Comparison of ENCODE assay signal across 4 worm cellular contexts in the genomic region with DNA sequence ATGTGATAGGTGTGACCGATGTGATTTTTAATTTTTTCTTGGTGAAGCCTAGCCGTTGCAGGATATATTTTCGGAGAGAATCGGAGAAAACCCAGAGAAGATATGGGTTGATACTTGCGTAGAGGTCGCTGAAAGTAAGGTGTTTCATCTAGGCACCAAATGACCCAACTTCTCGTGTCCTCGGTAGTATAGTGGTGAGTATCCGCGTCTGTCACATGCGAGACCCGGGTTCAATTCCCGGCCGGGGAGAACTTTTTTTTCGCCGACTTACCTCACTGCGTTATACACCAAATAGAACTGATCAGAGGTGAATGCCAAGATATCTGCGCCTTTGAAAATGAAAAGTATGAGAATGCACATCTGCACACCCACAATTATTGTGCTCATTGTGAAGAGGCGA.
A peak's percentile ranks its signal among the peaks of the same experiment; 100 is the strongest.
TF ChIP-seq lines count a peak whose summit lies in the region.

No protein-coding gene starts in this region.

TF ChIP-seq in whole organism, L2 larva, 48 proteins besides CTCF, POLR2A, EP300 and RAD21:
- peak; percentile 38 for TF ChIP-seq nhr-21 (tag; optimal IDR thresholded peaks at IDR 0.05; lab: Kevin White, UChicago)
- peak; percentile 50 for TF ChIP-seq lin-13 (GFP tag; optimal IDR thresholded peaks at IDR 0.05; lab: Kevin White, UChicago)
- no peak for TF ChIP-seq gmeb-1 (tag; optimal IDR thresholded peaks at IDR 0.05; lab: Kevin White, UChicago)
- no peak for TF ChIP-seq nhr-23 (tag; optimal IDR thresholded peaks at IDR 0.05; lab: Kevin White, UChicago)
- no peak for TF ChIP-seq unc-39 (tag; optimal IDR thresholded peaks at IDR 0.05; lab: Kevin White, UChicago)
- TF ChIP-seq F13H6.1 (tag; optimal IDR thresholded peaks at IDR 0.05; lab: Kevin White, UChicago): peak; percentile 30
- TF ChIP-seq nhr-77 (tag; optimal IDR thresholded peaks at IDR 0.05; lab: Kevin White, UChicago): no peak
- no peak for TF ChIP-seq nhr-25 (tag; optimal IDR thresholded peaks at IDR 0.05; lab: Kevin White, UChicago)
- TF ChIP-seq peb-1 (tag; optimal IDR thresholded peaks at IDR 0.05; lab: Kevin White, UChicago): no peak
- TF ChIP-seq C34F6.9 (tag; optimal IDR thresholded peaks at IDR 0.05; lab: Kevin White, UChicago): peak; percentile 2
- TF ChIP-seq crh-2 (tag; optimal IDR thresholded peaks at IDR 0.05; lab: Kevin White, UChicago): peak; percentile 43
- peak; percentile 59 for TF ChIP-seq nhr-129 (tag; optimal IDR thresholded peaks at IDR 0.05; lab: Kevin White, UChicago)
- TF ChIP-seq elt-3 (tag; optimal IDR thresholded peaks at IDR 0.05; lab: Kevin White, UChicago): no peak
- peak; percentile 11 for TF ChIP-seq sma-9 (GFP tag; optimal IDR thresholded peaks at IDR 0.05; lab: Kevin White, UChicago)
- no peak for TF ChIP-seq sma-9 (tag; optimal IDR thresholded peaks at IDR 0.05; lab: Kevin White, UChicago)
- TF ChIP-seq unc-55 (GFP tag; optimal IDR thresholded peaks at IDR 0.05; lab: Kevin White, UChicago): peak; percentile 16
- peak; percentile 14 for TF ChIP-seq sma-3 (GFP tag; optimal IDR thresholded peaks at IDR 0.05; lab: Kevin White, UChicago)

TF ChIP-seq in whole organism, L4 larva, 104 proteins besides CTCF, POLR2A, EP300 and RAD21 (continues in another document):
- peak; percentile 53; the same call in 1 of the 2 replicates for TF ChIP-seq lin-29 (GFP tag; IDR thresholded peaks at IDR 0.05; lab: Robert Waterston, UW)
- TF ChIP-seq F37D6.2 (tag; optimal IDR thresholded peaks at IDR 0.05; lab: Kevin White, UChicago): no peak
- no peak for TF ChIP-seq daf-12 (tag; optimal IDR thresholded peaks at IDR 0.05; lab: Kevin White, UChicago)
- TF ChIP-seq T26A8.4 (GFP tag; IDR thresholded peaks at IDR 0.05; lab: Robert Waterston, UW): peak; percentile 81
- peak; percentile 61; the same call in 1 of the 2 replicates for TF ChIP-seq php-3 (GFP tag; IDR thresholded peaks at IDR 0.05; lab: Robert Waterston, UW)
- TF ChIP-seq nhr-25 (tag; optimal IDR thresholded peaks at IDR 0.05; lab: Kevin White, UChicago; ENCODE audit: borderline replicate concordance, insufficient read depth): no peak
- no peak for TF ChIP-seq dmd-9 (GFP tag; IDR thresholded peaks at IDR 0.05; lab: Robert Waterston, UW)
- TF ChIP-seq egl-43 (GFP tag; IDR thresholded peaks at IDR 0.05; lab: Robert Waterston, UW): peak; percentile 91
- no peak for TF ChIP-seq lin-15B (tag; optimal IDR thresholded peaks at IDR 0.05; lab: Kevin White, UChicago)
- no peak for TF ChIP-seq nhr-237 (tag; optimal IDR thresholded peaks at IDR 0.05; lab: Kevin White, UChicago)
- TF ChIP-seq hif-1 (tag; optimal IDR thresholded peaks at IDR 0.05; lab: Kevin White, UChicago): peak; percentile 6 to 19
- TF ChIP-seq vab-7 (GFP tag; IDR thresholded peaks at IDR 0.05; lab: Robert Waterston, UW): peak; percentile 75; the same call in 1 of the 2 replicates
- TF ChIP-seq nhr-6 (tag; optimal IDR thresholded peaks at IDR 0.05; lab: Kevin White, UChicago): no peak
- no peak for TF ChIP-seq cey-2 (tag; optimal IDR thresholded peaks at IDR 0.05; lab: Kevin White, UChicago; ENCODE audit: borderline replicate concordance, insufficient read depth)
- peak; percentile 81; the same call in 1 of the 2 replicates for TF ChIP-seq pha-4 (GFP tag; IDR thresholded peaks at IDR 0.05; lab: Robert Waterston, UW)
- no peak for TF ChIP-seq pha-4 (tag; optimal IDR thresholded peaks at IDR 0.05; lab: Kevin White, UChicago)
- TF ChIP-seq ZK546.5 (tag; optimal IDR thresholded peaks at IDR 0.05; lab: Kevin White, UChicago): no peak
- no peak for TF ChIP-seq lin-39 (tag; optimal IDR thresholded peaks at IDR 0.05; lab: Kevin White, UChicago)
- peak; percentile 65; the same call in 1 of the 2 replicates for TF ChIP-seq madf-9 (GFP tag; conservative IDR thresholded peaks at IDR 0.05; lab: Robert Waterston, UW)
- TF ChIP-seq nhr-111 (GFP tag; optimal IDR thresholded peaks at IDR 0.05; lab: Kevin White, UChicago): peak; percentile 84
- no peak for TF ChIP-seq ceh-82 (tag; optimal IDR thresholded peaks at IDR 0.05; lab: Kevin White, UChicago)
- TF ChIP-seq fkh-10 (GFP tag; optimal IDR thresholded peaks at IDR 0.05; lab: Kevin White, UChicago): no peak
- TF ChIP-seq dpl-1 (GFP tag; optimal IDR thresholded peaks at IDR 0.05; lab: Kevin White, UChicago): no peak

TF ChIP-seq in whole organism, late embryonic, 69 proteins besides CTCF, POLR2A, EP300 and RAD21:
- no peak for TF ChIP-seq hlh-8 (tag; optimal IDR thresholded peaks at IDR 0.05; lab: Kevin White, UChicago)
- TF ChIP-seq ceh-6 (GFP tag; optimal IDR thresholded peaks at IDR 0.05; lab: Kevin White, UChicago): peak; percentile 16
- TF ChIP-seq syd-9 (tag; optimal IDR thresholded peaks at IDR 0.05; lab: Kevin White, UChicago): peak; percentile 11
- TF ChIP-seq pat-9 (tag; optimal IDR thresholded peaks at IDR 0.05; lab: Kevin White, UChicago): peak; percentile 7
- peak; percentile 58 for TF ChIP-seq hlh-30 (tag; optimal IDR thresholded peaks at IDR 0.05; lab: Kevin White, UChicago; ENCODE audit: insufficient read depth)
- TF ChIP-seq ceh-34 (tag; optimal IDR thresholded peaks at IDR 0.05; lab: Kevin White, UChicago): peak; percentile 23
- peak; percentile 11 for TF ChIP-seq che-1 (tag; optimal IDR thresholded peaks at IDR 0.05; lab: Kevin White, UChicago)
- TF ChIP-seq mec-3 (tag; optimal IDR thresholded peaks at IDR 0.05; lab: Kevin White, UChicago; ENCODE audit: borderline replicate concordance): no peak
- peak; percentile 32 for TF ChIP-seq hlh-13 (GFP tag; optimal IDR thresholded peaks at IDR 0.05; lab: Kevin White, UChicago)
- no peak for TF ChIP-seq ceh-30 (tag; optimal IDR thresholded peaks at IDR 0.05; lab: Kevin White, UChicago)
- TF ChIP-seq elt-2 (tag; optimal IDR thresholded peaks at IDR 0.05; lab: Kevin White, UChicago): peak; percentile 51
- TF ChIP-seq K09A11.1 (tag; optimal IDR thresholded peaks at IDR 0.05; lab: Kevin White, UChicago; ENCODE audit: insufficient read depth): peak; percentile 8

TF ChIP-seq in whole organism, mixed stage, embryonic, 35 proteins besides CTCF, POLR2A, EP300 and RAD21:
- TF ChIP-seq drap-1 (GFP tag; optimal IDR thresholded peaks at IDR 0.05; lab: Kevin White, UChicago): peak; percentile 48
- peak; percentile 4 for TF ChIP-seq lin-32 (GFP tag; optimal IDR thresholded peaks at IDR 0.05; lab: Kevin White, UChicago)
- TF ChIP-seq ceh-83 (GFP tag; optimal IDR thresholded peaks at IDR 0.05; lab: Kevin White, UChicago): no peak
- no peak for TF ChIP-seq zip-8 (tag; optimal IDR thresholded peaks at IDR 0.05; lab: Kevin White, UChicago)
- peak; percentile 35 for TF ChIP-seq M03D4.4 (tag; optimal IDR thresholded peaks at IDR 0.05; lab: Kevin White, UChicago)
- peak; percentile 22 for TF ChIP-seq sptf-1 (tag; optimal IDR thresholded peaks at IDR 0.05; lab: Kevin White, UChicago)
